Worm (Caenorhabditis elegans) whole organism, L1 larva: ENCODE data around the gene Y53G8AR.1.

Source experiments
- C34B4.2 ChIP-seq: sonication (generic microtip); optimal IDR thresholded peaks from 2 replicates; lab custom pipeline; 2017; ENCODE audit warnings: mild to moderate bottlenecking, missing genetic modification characterization, missing compliant biosample characterization
- egl-13 ChIP-seq: sonication (generic microtip); optimal IDR thresholded peaks from 2 replicates; lab custom pipeline; 2016; ENCODE audit warnings: missing genotype, missing genetic modification reagents, missing genetic modification characterization, missing compliant biosample characterization
- egl-27 ChIP-seq, 2 experiments: fragments of 150-350 bp in 1 of 2; sonication (generic microtip); optimal IDR thresholded peaks; 3 replicates each; lab custom pipeline; 2017 to 2018; ENCODE audit warnings: missing biosample characterization in 2 of 2, missing genetic modification characterization in 2 of 2, missing genetic modification reagents in 2 of 2
- fos-1 ChIP-seq: fragments of 150-350 bp; optimal IDR thresholded peaks from 2 replicates; lab custom pipeline; 2014; ENCODE audit warnings: missing biosample characterization, missing genetic modification characterization
- tbx-2 ChIP-seq: sonication (generic microtip); optimal IDR thresholded peaks from 2 replicates; lab custom pipeline; 2016; ENCODE audit warnings: missing genetic modification characterization, missing compliant biosample characterization
- unc-30 ChIP-seq: sonication (generic microtip); optimal IDR thresholded peaks from 2 replicates; lab custom pipeline; 2017; ENCODE audit warnings: missing biosample characterization, missing genetic modification characterization

DNA sequence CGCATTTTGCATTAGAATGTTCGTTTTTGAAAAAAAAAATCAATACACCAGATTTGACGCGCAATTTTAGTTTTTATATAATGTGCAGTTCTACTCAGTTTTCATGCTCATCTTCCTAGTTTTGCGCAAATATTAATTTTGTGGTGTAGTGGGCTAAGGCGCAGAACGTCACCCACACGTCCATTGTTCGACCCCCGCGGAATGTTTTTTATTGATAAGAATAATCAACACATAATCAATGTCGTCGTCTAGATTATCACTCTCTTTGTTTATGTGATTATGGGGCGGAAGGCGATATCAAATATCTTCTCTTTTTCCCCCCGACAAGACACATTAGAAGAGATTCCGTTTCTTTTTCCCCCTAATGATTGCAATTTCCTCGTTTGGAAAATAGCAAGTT lies 23.0 kb downstream of the Y53G8AR.1 start:
- no peak for TF ChIP-seq fos-1 (tag; lab: Kevin White, UChicago)
- TF ChIP-seq tbx-2 (tag; lab: Kevin White, UChicago) = no peak
- TF ChIP-seq egl-27 (tag; optimal IDR thresholded peaks at IDR 0.05; lab: Kevin White, UChicago) = no peak
- TF ChIP-seq egl-13 (tag; lab: Kevin White, UChicago) = no peak
- TF ChIP-seq C34B4.2 = no peak
- TF ChIP-seq unc-30 (tag; lab: Kevin White, UChicago) = no peak
